Worm (Caenorhabditis elegans) whole organism, early embryonic: ENCODE measurements around the gene srg-47.

Experiments
- F13C5.2 ChIP-seq: sonication (generic microtip); optimal IDR thresholded peaks from 2 replicates; lab custom pipeline; 2017; ENCODE audit warnings: mild to moderate bottlenecking, missing genetic modification characterization, inconsistent platforms, missing compliant biosample characterization
- aly-1 ChIP-seq: sonication (generic microtip); optimal IDR thresholded peaks from 2 replicates; lab custom pipeline; 2016; ENCODE audit warnings: missing genetic modification characterization, missing compliant biosample characterization
- ama-1 ChIP-seq: fragments of 150-350 bp; optimal IDR thresholded peaks from 2 replicates; lab custom pipeline; 2014
- ceh-13 ChIP-seq: fragments of 200-800 bp; sonication (Bioruptor generic); optimal IDR thresholded peaks from 2 replicates; lab custom pipeline; 2018; ENCODE audit warnings: mild to moderate bottlenecking, missing genetic modification characterization, missing compliant biosample characterization
- ceh-36 ChIP-seq: sonication (generic microtip); optimal IDR thresholded peaks from 2 replicates; lab custom pipeline; 2016; ENCODE audit warnings: missing genetic modification characterization, inconsistent platforms, missing compliant biosample characterization
- ets-7 ChIP-seq: sonication (generic microtip); optimal IDR thresholded peaks from 2 replicates; lab custom pipeline; 2016; ENCODE audit warnings: missing genotype, missing genetic modification characterization, missing compliant biosample characterization
- flt-1 ChIP-seq: fragments of 200-800 bp; sonication (Bioruptor generic); IDR thresholded peaks from 2 replicates; pipeline ENCODE4 v1.3.6; 2022; ENCODE audit warnings: missing genetic modification characterization, missing compliant biosample characterization
- hmbx-1 ChIP-seq: sonication (generic microtip); optimal IDR thresholded peaks from 2 replicates; lab custom pipeline; 2016; ENCODE audit warnings: mild to moderate bottlenecking, missing genetic modification characterization, missing compliant biosample characterization
- hmg-4 ChIP-seq: fragments of 200-800 bp; sonication (Bioruptor generic); optimal IDR thresholded peaks from 2 replicates; lab custom pipeline; 2018; ENCODE audit warnings: mild to moderate bottlenecking, missing genetic modification characterization, missing compliant biosample characterization
- scrt-1 ChIP-seq: fragments of 200-800 bp; sonication (Bioruptor generic); IDR thresholded peaks from 2 replicates; pipeline ENCODE4 v1.3.6; 2022; ENCODE audit warnings: missing genetic modification characterization, missing compliant biosample characterization
- tbx-37 ChIP-seq: fragments of 200-800 bp; sonication (Bioruptor generic); conservative IDR thresholded peaks from 2 replicates; pipeline ENCODE4 v1.3.6; 2022; ENCODE audit warnings: missing genetic modification reagents, missing genetic modification characterization, missing compliant biosample characterization
- tra-4 ChIP-seq: sonication (generic microtip); optimal IDR thresholded peaks from 2 replicates; lab custom pipeline; 2017; ENCODE audit warnings: missing genetic modification characterization, missing compliant biosample characterization

Gene srg-47

DNA sequence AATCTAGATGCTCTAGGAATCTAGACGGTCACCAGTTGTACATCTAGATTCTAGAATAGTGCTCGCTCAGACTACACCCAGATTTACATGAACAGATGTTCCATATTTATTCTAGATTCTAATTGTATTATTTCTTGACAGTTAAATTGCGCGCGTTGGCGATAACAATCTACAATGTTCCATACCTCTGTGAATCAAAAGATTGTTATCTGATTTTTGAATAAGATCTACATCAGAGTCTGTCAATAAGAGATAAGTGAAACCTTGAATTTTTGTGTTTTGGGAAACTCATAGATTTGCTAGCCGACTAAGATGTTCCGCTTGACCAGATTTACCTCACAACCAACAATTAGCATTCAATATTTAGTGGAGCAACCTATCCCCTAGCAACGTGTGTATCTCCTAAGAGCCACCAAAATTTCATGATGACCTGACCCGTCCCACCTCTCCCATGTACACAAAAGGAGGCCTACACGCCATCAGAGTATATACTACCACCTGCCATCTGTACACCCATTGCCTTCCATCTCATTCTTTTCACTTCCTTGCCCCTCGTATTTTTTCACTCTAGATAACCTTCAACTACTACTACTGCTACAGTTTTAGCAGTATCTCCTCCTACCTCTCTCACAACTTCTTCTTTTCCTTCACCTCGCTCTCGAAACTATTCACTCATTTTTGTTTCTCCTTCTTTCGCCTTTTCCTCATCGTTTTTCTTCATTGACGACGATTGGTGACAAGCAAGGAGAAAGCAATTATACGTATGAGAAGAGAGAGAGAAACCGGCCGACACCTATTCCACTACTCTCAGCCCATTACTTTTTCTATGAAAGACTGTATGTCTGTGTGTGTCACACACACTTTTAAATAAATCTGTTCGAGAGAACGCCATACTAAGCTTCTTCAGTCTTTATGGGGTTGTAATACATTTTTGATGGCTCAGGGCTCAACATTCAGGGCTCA, 49.1 kb downstream of the srg-47 start:
- TF ChIP-seq scrt-1 (GFP tag; lab: Robert Waterston, UW) (no peak), hmbx-1 (tag; lab: Kevin White, UChicago) (no peak), F13C5.2 (tag; lab: Kevin White, UChicago) (no peak), tbx-37 (GFP tag; lab: Robert Waterston, UW) (no peak), ets-7 (tag; lab: Kevin White, UChicago) (no peak), aly-1 (tag; lab: Kevin White, UChicago) (no peak), ceh-13 (no peak)

DNA sequence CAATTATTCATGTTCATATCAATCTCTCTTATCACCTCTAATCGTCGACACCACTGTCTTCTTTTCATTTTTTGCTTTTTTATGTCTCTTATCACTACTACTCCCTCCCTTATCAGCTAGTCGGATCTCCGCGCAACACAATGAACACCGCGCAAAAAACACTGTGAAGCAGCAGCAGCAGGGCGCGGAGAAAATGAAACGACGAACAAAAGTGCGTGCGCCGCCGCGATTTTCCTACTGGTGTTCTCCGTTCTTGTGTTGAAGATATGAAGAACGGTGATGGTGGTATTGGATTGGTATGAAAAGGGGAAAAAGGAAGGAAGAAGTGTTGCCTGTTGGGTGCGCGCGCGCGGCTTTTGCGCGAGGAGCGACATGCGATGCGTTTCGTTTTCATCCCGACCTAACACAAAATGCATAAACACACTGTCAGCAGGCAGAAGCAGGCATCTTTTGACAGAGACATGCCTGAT, 50.3 kb downstream of the srg-47 start:
- TF ChIP-seq ceh-13 (no peak), flt-1 (GFP tag; lab: Robert Waterston, UW) (no peak), tra-4 (tag; lab: Kevin White, UChicago) (no peak), hmg-4 (peak; percentile 68), ceh-36 (tag; lab: Kevin White, UChicago) (no peak), aly-1 (tag; lab: Kevin White, UChicago) (no peak), ama-1 (no peak)
